Worm (Caenorhabditis elegans) whole organism, midembryonic: ENCODE measurements around the gene W05E10.2.

Experiments used
- flt-1 ChIP-seq: fragments of 200-800 bp; sonication (Bioruptor generic); IDR thresholded peaks from 2 replicates; pipeline ENCODE4 v1.3.6; 2022; ENCODE audit warnings: missing genetic modification characterization, missing compliant biosample characterization
- tab-1 ChIP-seq: fragments of 200-800 bp; sonication (Bioruptor generic); IDR thresholded peaks from 2 replicates; pipeline ENCODE4 v1.3.6; 2022; ENCODE audit warnings: missing genetic modification characterization, missing compliant biosample characterization
- ztf-29 ChIP-seq: fragments of 200-800 bp; sonication (Bioruptor generic); IDR thresholded peaks from 2 replicates; pipeline ENCODE4 v1.3.6; 2022; ENCODE audit warnings: missing genetic modification reagents, missing genetic modification characterization, missing compliant biosample characterization

DNA sequence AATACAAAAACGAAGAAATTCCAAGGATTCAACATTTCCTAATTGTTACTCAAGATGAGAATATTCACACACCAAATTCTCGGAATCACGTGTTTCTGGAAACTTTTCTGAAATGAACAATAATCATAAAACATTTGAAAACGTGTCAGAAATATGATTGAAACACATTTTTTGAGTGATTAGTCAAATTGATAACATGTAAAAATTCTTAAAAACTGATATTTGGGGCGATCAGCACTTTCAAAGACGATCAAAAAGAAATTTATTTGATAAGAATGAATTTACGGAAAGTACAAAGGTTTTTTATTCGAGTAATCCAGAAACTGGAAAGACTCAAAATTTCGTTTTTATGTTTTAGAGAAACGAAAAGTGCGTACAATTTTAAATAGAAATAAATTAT is 28.8 kb downstream of the W05E10.2 start, which contains the start of gene tre-3:
- no peak for TF ChIP-seq flt-1 (GFP tag; lab: Robert Waterston, UW)
- no peak for TF ChIP-seq ztf-29 (GFP tag; lab: Robert Waterston, UW)
- no peak for TF ChIP-seq tab-1 (GFP tag; lab: Robert Waterston, UW)
